Worm (Caenorhabditis elegans): Measurements from ENCODE around the gene gpd-1.
A peak's percentile ranks its signal among the peaks of the same experiment; 100 is the strongest.

The gpd-1 gene

DNA sequence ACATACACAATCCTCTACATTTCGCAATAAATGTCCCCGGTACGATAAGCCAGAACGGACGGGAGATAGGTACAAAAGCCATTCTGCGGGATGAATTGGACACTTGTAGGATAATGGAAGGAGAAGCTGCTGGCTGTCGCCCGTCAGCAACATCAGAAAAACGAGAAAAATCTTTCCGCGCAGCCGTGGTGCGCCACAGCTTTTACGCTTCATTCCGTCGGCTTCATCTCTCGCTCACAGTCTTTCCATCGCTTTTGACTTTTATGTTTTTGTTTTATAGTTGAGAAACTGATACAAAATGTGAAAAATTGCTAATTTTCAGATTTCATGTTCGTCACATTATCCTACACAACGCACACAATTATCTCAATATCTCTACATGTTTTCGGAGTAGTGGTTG, 47.9 kb upstream of the gpd-1 start, which contains the start of gene C07E3.10:
Gene C07E3.10 (plus strand): TSS at position 301 of the 400 bp plus-strand sequence.
- TF ChIP-seq F57A8.1 (GFP tag; optimal IDR thresholded peaks at IDR 0.05) (no peak), madf-6 (GFP tag; IDR thresholded peaks at IDR 0.05) (peak; percentile 37; the same call in 1 of the 2 replicates), cebp-1 (GFP tag; IDR thresholded peaks at IDR 0.05) (no peak), cebp-1 (tag; optimal IDR thresholded peaks at IDR 0.05) (peak; percentile 53), sdz-38 (tag; optimal IDR thresholded peaks at IDR 0.05) (no peak)

DNA sequence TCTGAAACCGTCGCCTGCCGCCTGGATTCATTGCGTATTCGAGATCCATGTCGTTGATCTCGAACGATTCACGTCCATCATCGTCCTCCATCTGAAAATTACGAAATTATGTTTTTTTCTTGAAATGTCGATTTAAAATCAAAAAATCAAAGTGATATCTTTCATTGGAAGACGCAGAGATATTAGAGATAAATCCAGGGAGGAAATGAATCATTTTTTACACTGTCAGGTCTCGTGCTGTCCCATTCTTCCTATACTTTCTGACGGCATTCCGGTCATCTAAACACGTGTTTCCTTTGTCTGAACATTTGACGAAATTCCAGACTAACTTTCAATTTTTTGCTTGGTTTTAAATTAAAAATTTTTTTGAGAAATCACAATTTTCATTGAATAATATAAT, 44.0 kb upstream of the gpd-1 start, which contains the start of gene stip-1:
Gene stip-1 (minus strand): TSS at position 98 of the 400 bp plus-strand sequence.
- TF ChIP-seq somi-1 (GFP tag; optimal IDR thresholded peaks at IDR 0.05) (no peak), cebp-1 (GFP tag; IDR thresholded peaks at IDR 0.05) (no peak), cebp-1 (tag; optimal IDR thresholded peaks at IDR 0.05) (peak; percentile 48)

DNA sequence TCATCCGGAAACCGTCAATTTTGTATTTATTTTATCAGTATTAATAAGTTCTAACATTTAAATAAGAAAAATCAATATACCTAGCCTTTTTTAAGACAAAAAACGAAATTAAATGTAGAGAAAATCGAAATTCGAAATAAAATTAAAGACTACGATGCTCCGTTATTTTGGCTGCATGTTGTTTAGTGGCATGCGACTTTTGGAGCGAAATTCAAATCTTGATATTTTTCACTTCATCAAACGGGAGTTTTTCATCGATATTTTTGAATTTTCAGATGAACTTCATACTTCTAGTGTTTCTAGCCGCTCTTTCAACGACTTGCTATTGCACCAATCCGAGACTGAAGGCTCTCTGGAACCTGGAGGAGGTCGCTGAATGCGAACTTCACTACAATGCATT, 43.4 kb upstream of the gpd-1 start, which contains the start of gene C07E3.9:
Gene C07E3.9 (plus strand): TSS at position 270 of the 400 bp plus-strand sequence.
- TF ChIP-seq B0019.2 (GFP tag; conservative IDR thresholded peaks at IDR 0.05) (no peak), attf-3 (GFP tag; conservative IDR thresholded peaks at IDR 0.05) (peak; percentile 90), dpl-1 (GFP tag; optimal IDR thresholded peaks at IDR 0.05) (peak; percentile 66), lin-35 (GFP tag; optimal IDR thresholded peaks at IDR 0.05) (peak in 1 of 3 experiments; percentile 58), nfyb-1 (GFP tag; IDR thresholded peaks at IDR 0.05) (no peak), mxl-1 (tag; optimal IDR thresholded peaks at IDR 0.05) (no peak), efl-1 (GFP tag; optimal IDR thresholded peaks at IDR 0.05) (peak; percentile 53), egl-44 (GFP tag; IDR thresholded peaks at IDR 0.05) (no peak), ztf-22 (GFP tag; optimal IDR thresholded peaks at IDR 0.05) (no peak), rpc-1 (optimal IDR thresholded peaks at IDR 0.05) (no peak), rpc-1 (tag; optimal IDR thresholded peaks at IDR 0.05) (no peak), lin-54 (GFP tag; optimal IDR thresholded peaks at IDR 0.05) (peak; percentile 79)

DNA sequence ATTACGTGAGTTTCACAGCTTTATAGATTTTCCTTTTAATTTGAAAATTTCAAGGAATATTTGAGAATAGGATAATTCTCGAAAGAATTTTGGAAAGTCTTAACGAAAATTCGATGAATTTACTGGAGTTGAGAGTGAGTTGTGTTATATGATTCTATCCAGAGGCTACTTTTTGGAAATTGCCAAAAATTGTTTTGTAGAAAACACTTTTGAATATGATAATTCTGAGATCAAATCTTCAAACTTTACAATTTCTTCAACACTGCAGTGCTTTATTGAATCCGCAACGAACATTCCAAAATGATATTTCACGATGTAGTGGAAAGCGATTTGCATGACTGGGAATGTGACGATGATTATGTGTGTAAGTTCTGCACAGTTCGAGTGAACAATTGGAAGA, 42.0 kb upstream of the gpd-1 start, which contains the start of gene C07E3.8:
Gene C07E3.8 (plus strand): TSS at position 301 of the 400 bp plus-strand sequence.
- TF ChIP-seq F10E7.11 (tag; optimal IDR thresholded peaks at IDR 0.05), result no peak
- no peak for TF ChIP-seq xnd-1 (tag; optimal IDR thresholded peaks at IDR 0.05)
- TF ChIP-seq snpc-1.1 (tag; optimal IDR thresholded peaks at IDR 0.05; ENCODE audit: insufficient read depth), result no peak
- TF ChIP-seq lir-1 (GFP tag; conservative IDR thresholded peaks at IDR 0.05), result no peak
- TF ChIP-seq ztf-18 (tag; optimal IDR thresholded peaks at IDR 0.05), result no peak
- no peak for TF ChIP-seq gei-17 (GFP tag; optimal IDR thresholded peaks at IDR 0.05)
- TF ChIP-seq mes-4 (tag; optimal IDR thresholded peaks at IDR 0.05), result no peak
- no peak for TF ChIP-seq lin-26 (GFP tag; IDR thresholded peaks at IDR 0.05)
- TF ChIP-seq hsf-1 (GFP tag; IDR thresholded peaks at IDR 0.05), result no peak
- no peak for TF ChIP-seq ccch-3 (GFP tag; optimal IDR thresholded peaks at IDR 0.05)
- no peak for TF ChIP-seq K12H6.12 (tag; optimal IDR thresholded peaks at IDR 0.05)
- TF ChIP-seq ztf-26 (tag; optimal IDR thresholded peaks at IDR 0.05), result no peak
- TF ChIP-seq ceh-40 (GFP tag; IDR thresholded peaks at IDR 0.05), result no peak
- TF ChIP-seq rcor-1 (GFP tag; IDR thresholded peaks at IDR 0.05), result no peak
- no peak for TF ChIP-seq Y53G8AR.9 (GFP tag; conservative IDR thresholded peaks at IDR 0.05)

DNA sequence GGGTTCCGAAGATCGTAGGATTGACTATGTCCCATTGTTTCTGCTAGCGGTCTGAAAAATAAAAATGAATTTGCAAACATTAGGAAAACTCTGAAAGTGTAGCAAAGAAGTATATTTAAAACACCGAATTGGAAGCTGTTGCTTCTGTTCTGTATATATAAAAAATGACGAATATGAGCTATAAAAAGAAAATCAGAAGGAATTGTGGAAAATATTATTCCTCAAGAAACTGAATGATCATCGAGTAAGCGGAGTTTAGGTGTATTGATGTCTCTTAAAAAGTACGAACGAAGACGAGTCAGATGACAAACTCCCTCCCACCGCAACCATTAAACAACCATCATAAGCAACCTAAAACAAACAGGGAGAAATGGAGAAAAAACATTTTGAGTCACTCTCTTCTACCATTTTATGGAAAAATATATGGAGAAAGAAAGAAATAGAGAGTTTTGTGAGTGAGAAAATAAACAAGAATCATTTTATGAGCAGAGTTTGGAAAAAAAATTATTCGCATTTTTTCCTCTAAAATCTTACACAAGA, 36.4 kb upstream of the gpd-1 start, which contains the start of gene C07E3.3:
Gene C07E3.3 (minus strand): TSS at position 51 of the 540 bp plus-strand sequence.
- TF ChIP-seq ztf-6 (GFP tag; IDR thresholded peaks at IDR 0.05), result no peak
- no peak for TF ChIP-seq sdz-38 (tag; optimal IDR thresholded peaks at IDR 0.05)
- TF ChIP-seq snpc-3.4 (tag; optimal IDR thresholded peaks at IDR 0.05), result no peak
- TF ChIP-seq pha-4 (tag; optimal IDR thresholded peaks at IDR 0.05), result no peak
- TF ChIP-seq madf-10 (tag; optimal IDR thresholded peaks at IDR 0.05), result no peak
- TF ChIP-seq B0336.3 (GFP tag; IDR thresholded peaks at IDR 0.05), result no peak
- no peak for TF ChIP-seq F37B4.10 (GFP tag; IDR thresholded peaks at IDR 0.05)
- no peak for TF ChIP-seq snpc-1.1 (tag; optimal IDR thresholded peaks at IDR 0.05; ENCODE audit: insufficient read depth)
- TF ChIP-seq mxl-1 (tag; optimal IDR thresholded peaks at IDR 0.05), result no peak
- no peak for TF ChIP-seq lag-1 (GFP tag; IDR thresholded peaks at IDR 0.05)
- TF ChIP-seq akir-1 (GFP tag; optimal IDR thresholded peaks at IDR 0.05), result no peak
- TF ChIP-seq xnd-1 (tag; optimal IDR thresholded peaks at IDR 0.05), result no peak
- TF ChIP-seq ama-1 (optimal IDR thresholded peaks at IDR 0.05), result no peak
- TF ChIP-seq ama-1 (GFP tag; optimal IDR thresholded peaks at IDR 0.05), result no peak
- TF ChIP-seq tbx-9 (tag; optimal IDR thresholded peaks at IDR 0.05; ENCODE audit: borderline replicate concordance), result no peak
